Fruit fly (Drosophila melanogaster): ENCODE measurements around the gene CG10600.

CG10600 gene

DNA sequence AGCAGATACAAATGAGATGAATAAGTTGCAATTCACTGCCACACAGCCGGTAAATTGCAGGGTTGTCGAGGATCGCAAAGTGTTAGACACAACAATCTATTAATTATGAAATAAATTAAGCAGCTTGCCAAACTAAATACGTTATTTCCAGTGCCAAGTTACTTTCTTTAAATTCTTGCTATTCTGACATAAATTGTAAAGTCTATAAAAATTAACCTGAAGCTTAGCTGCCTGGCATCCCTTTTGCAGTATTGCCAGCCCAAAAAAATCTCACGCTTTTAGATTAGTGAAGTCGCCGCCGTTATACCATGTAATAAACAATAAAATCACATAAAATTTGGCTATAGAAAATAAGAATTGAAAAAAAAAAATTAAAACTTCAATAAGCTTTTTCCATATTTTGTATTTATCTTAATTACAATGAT is 18.2 kb upstream of the CG10600 start (continued):
- TF ChIP-seq HHEX (GFP tag; optimal IDR thresholded peaks at IDR 0.05): peak; percentile 92
- TF ChIP-seq CG17328 (GFP tag; IDR thresholded peaks at IDR 0.05): peak; percentile 90
- peak; percentile 90 for TF ChIP-seq sob (GFP tag; IDR thresholded peaks at IDR 0.05)
- peak; percentile 93 for TF ChIP-seq CG12391 (tag; optimal IDR thresholded peaks at IDR 0.05)
- no peak for TF ChIP-seq Neu2 (GFP tag; optimal IDR thresholded peaks at IDR 0.05; ENCODE audit: borderline replicate concordance)
- TF ChIP-seq Pdp1 (GFP tag; optimal IDR thresholded peaks at IDR 0.05): peak; percentile 69 to 78
- TF ChIP-seq h (optimal IDR thresholded peaks at IDR 0.05): no peak
- no peak for TF ChIP-seq amos (GFP tag; IDR thresholded peaks at IDR 0.05; ENCODE audit: partially characterized antibody)
- peak; percentile 89 for TF ChIP-seq CG4424 (GFP tag; optimal IDR thresholded peaks at IDR 0.05)
- peak; percentile 60 for TF ChIP-seq Jarid2 (GFP tag; optimal IDR thresholded peaks at IDR 0.05)
- TF ChIP-seq E2f2 (GFP tag; IDR thresholded peaks at IDR 0.05): peak; percentile 76
- TF ChIP-seq wor (GFP tag; IDR thresholded peaks at IDR 0.05): peak; percentile 83
- TF ChIP-seq stwl (tag; optimal IDR thresholded peaks at IDR 0.05): peak; percentile 61
- TF ChIP-seq CG9817 (tag; optimal IDR thresholded peaks at IDR 0.05): peak; percentile 95
- peak; percentile 80 for TF ChIP-seq Usf (GFP tag; optimal IDR thresholded peaks at IDR 0.05)
- TF ChIP-seq D19A (tag; optimal IDR thresholded peaks at IDR 0.05): peak; percentile 70
- TF ChIP-seq pzg (GFP tag; optimal IDR thresholded peaks at IDR 0.05): peak; percentile 47
- TF ChIP-seq Meics (GFP tag; optimal IDR thresholded peaks at IDR 0.05): peak; percentile 91
- TF ChIP-seq CG6689 (GFP tag; IDR thresholded peaks at IDR 0.05): peak; percentile 92
- peak; percentile 93 for TF ChIP-seq Ets65A (GFP tag)
- peak; percentile 48 for TF ChIP-seq HmgD (GFP tag; optimal IDR thresholded peaks at IDR 0.05)
- peak; percentile 45; the same call in 1 of the 2 replicates for TF ChIP-seq dimm (GFP tag; IDR thresholded peaks at IDR 0.05)
- peak; percentile 81 for TF ChIP-seq CG6765 (GFP tag; optimal IDR thresholded peaks at IDR 0.05)
- TF ChIP-seq Dp (GFP tag; optimal IDR thresholded peaks at IDR 0.05): peak; percentile 10
- TF ChIP-seq Hmr (GFP tag; optimal IDR thresholded peaks at IDR 0.05): peak; percentile 92
- TF ChIP-seq jigr1 (GFP tag; IDR thresholded peaks at IDR 0.05): peak; percentile 55; the same call in 2 of the 3 replicates
- TF ChIP-seq shn (GFP tag; optimal IDR thresholded peaks at IDR 0.05): peak; percentile 81
- TF ChIP-seq tx (GFP tag; optimal IDR thresholded peaks at IDR 0.05): peak; percentile 82
- TF ChIP-seq CG11093 (GFP tag; IDR thresholded peaks at IDR 0.05): peak; percentile 90
- peak; percentile 87 for TF ChIP-seq CG14014 (GFP tag; IDR thresholded peaks at IDR 0.05)
- peak; percentile 86 for TF ChIP-seq zfh1 (GFP tag; IDR thresholded peaks at IDR 0.05)
- TF ChIP-seq CG17186 (GFP tag; optimal IDR thresholded peaks at IDR 0.05): peak; percentile 40
- peak; percentile 78 for TF ChIP-seq GATAe (GFP tag; conservative IDR thresholded peaks at IDR 0.05)
- peak; percentile 82 for TF ChIP-seq gsb (GFP tag; IDR thresholded peaks at IDR 0.05)
- TF ChIP-seq CG8924 (tag; optimal IDR thresholded peaks at IDR 0.05): peak; percentile 92
- TF ChIP-seq dm (GFP tag; optimal IDR thresholded peaks at IDR 0.05): peak; percentile 77
- peak; percentile 82 for TF ChIP-seq scrt (GFP tag; optimal IDR thresholded peaks at IDR 0.05)
- TF ChIP-seq CG6175 (GFP tag; IDR thresholded peaks at IDR 0.05): peak; percentile 84; the same call in 2 of the 3 replicates
- TF ChIP-seq pnt (GFP tag; optimal IDR thresholded peaks at IDR 0.05): peak; percentile 84
- TF ChIP-seq ken (GFP tag; IDR thresholded peaks at IDR 0.05): peak; percentile 94
- TF ChIP-seq Rfx (GFP tag; IDR thresholded peaks at IDR 0.05): peak; percentile 91
- peak; percentile 85 for TF ChIP-seq gcm2 (GFP tag; optimal IDR thresholded peaks at IDR 0.05)
- TF ChIP-seq z (GFP tag; IDR thresholded peaks at IDR 0.05): 0 out of 3 replicates have a peak, but pooled peaks have one; percentile 35
- TF ChIP-seq CG11723 (GFP tag; optimal IDR thresholded peaks at IDR 0.05): peak; percentile 76
- TF ChIP-seq Dek (tag; optimal IDR thresholded peaks at IDR 0.05): peak; percentile 88
- peak; percentile 89 for TF ChIP-seq CG8388 (GFP tag; optimal IDR thresholded peaks at IDR 0.05)
- TF ChIP-seq Optix (GFP tag; IDR thresholded peaks at IDR 0.05): peak; percentile 85
- TF ChIP-seq CG6654 (GFP tag; optimal IDR thresholded peaks at IDR 0.05): peak; percentile 79
- peak; percentile 95 for TF ChIP-seq CG2678 (tag; optimal IDR thresholded peaks at IDR 0.05)
- TF ChIP-seq lab (GFP tag; optimal IDR thresholded peaks at IDR 0.05): peak; percentile 95
- TF ChIP-seq CG10565 (GFP tag; optimal IDR thresholded peaks at IDR 0.05): no peak

Data from whole organism, embryonic.